Worm (Caenorhabditis elegans) whole organism, L1 larva: ENCODE measurements around the gene F23A7.8.

Experiments
- C04F5.9 ChIP-seq: sonication (generic microtip); optimal IDR thresholded peaks from 2 replicates; lab custom pipeline; 2016; ENCODE audit warnings: missing genetic modification characterization, missing compliant biosample characterization
- C16A3.4 ChIP-seq: fragments of 150-350 bp; optimal IDR thresholded peaks from 2 replicates; lab custom pipeline; 2014; ENCODE audit warnings: missing biosample characterization, missing genetic modification characterization
- F16B12.6 ChIP-seq: fragments of 150-350 bp; optimal IDR thresholded peaks from 2 replicates; lab custom pipeline; 2014; ENCODE audit warnings: missing biosample characterization, missing genetic modification characterization
- aha-1 ChIP-seq: fragments of 150-350 bp; optimal IDR thresholded peaks from 2 replicates; lab custom pipeline; 2014; ENCODE audit warnings: missing biosample characterization, missing genetic modification characterization
- blmp-1 ChIP-seq: fragments of 150-350 bp; optimal IDR thresholded peaks from 2 replicates; lab custom pipeline; 2014; ENCODE audit warnings: missing biosample characterization, missing genetic modification characterization
- ceh-82 ChIP-seq, 3 experiments: fragments of 150-350 bp in 1 of 3; sonication (generic microtip) in 2 of 3; optimal IDR thresholded peaks; 2 replicates each; lab custom pipeline; 2014 to 2017; ENCODE audit warnings: missing biosample characterization in 3 of 3, missing genetic modification characterization in 3 of 3
- ceh-88 ChIP-seq: fragments of 200-800 bp; sonication (Bioruptor generic); IDR thresholded peaks from 2 replicates; pipeline ENCODE4 v1.3.6; 2022; ENCODE audit warnings: missing genetic modification characterization, missing compliant biosample characterization
- ceh-90 ChIP-seq: sonication (generic microtip); optimal IDR thresholded peaks from 2 replicates; lab custom pipeline; 2016; ENCODE audit warnings: missing genetic modification characterization, missing compliant biosample characterization
- dpl-1 ChIP-seq, 3 experiments: fragments of 150-350 bp in 2 of 3; sonication (generic microtip) in 1 of 3; optimal IDR thresholded peaks; 2 replicates each; lab custom pipeline; 2014 to 2017; ENCODE audit warnings: missing biosample characterization in 3 of 3, missing genetic modification characterization in 3 of 3, missing genetic modification reagents in 3 of 3
- dsc-1 ChIP-seq: sonication (generic microtip); optimal IDR thresholded peaks from 2 replicates; lab custom pipeline; 2016; ENCODE audit warnings: mild to moderate bottlenecking, missing genetic modification characterization, missing compliant biosample characterization
- efl-1 ChIP-seq, 4 experiments: fragments of 150-350 bp; optimal IDR thresholded peaks in 3 of 4; peaks in 1 of 4; 1 replicate in 1 of 4; 2 replicates in 3 of 4; lab custom pipeline; 2014; ENCODE audit warnings: missing biosample characterization in 2 of 4, missing genetic modification characterization in 2 of 4, missing genetic modification reagents in 2 of 4
- efl-3 ChIP-seq: fragments of 200-800 bp; sonication (Bioruptor generic); optimal IDR thresholded peaks from 2 replicates; lab custom pipeline; 2018; ENCODE audit warnings: mild to moderate bottlenecking, missing genetic modification characterization, missing compliant biosample characterization
- egl-27 ChIP-seq, 2 experiments: fragments of 150-350 bp in 1 of 2; sonication (generic microtip); optimal IDR thresholded peaks; 3 replicates each; lab custom pipeline; 2017 to 2018; ENCODE audit warnings: missing biosample characterization in 2 of 2, missing genetic modification characterization in 2 of 2, missing genetic modification reagents in 2 of 2
- elt-2 ChIP-seq: sonication (generic microtip); optimal IDR thresholded peaks from 2 replicates; lab custom pipeline; 2016; ENCODE audit warnings: missing genetic modification characterization, mild to moderate bottlenecking, inconsistent platforms, missing compliant biosample characterization, missing genetic modification reagents
- elt-3 ChIP-seq, 6 experiments: fragments of 150-350 bp in 1 of 6; sonication (generic microtip); optimal IDR thresholded peaks; 2 replicates each; lab custom pipeline; 2017 to 2018; ENCODE audit warnings: missing biosample characterization in 6 of 6, missing genetic modification characterization in 6 of 6, inconsistent platforms in 1 of 6
- ets-5 ChIP-seq: fragments of 200-800 bp; sonication (Bioruptor generic); IDR thresholded peaks from 2 replicates; pipeline ENCODE4 v1.3.6; 2022; ENCODE audit warnings: missing genetic modification characterization, missing compliant biosample characterization
- fkh-8 ChIP-seq: sonication (generic microtip); optimal IDR thresholded peaks from 2 replicates; lab custom pipeline; 2016; ENCODE audit warnings: mild to moderate bottlenecking, missing genetic modification characterization, missing compliant biosample characterization
- fos-1 ChIP-seq: fragments of 150-350 bp; optimal IDR thresholded peaks from 2 replicates; lab custom pipeline; 2014; ENCODE audit warnings: missing biosample characterization, missing genetic modification characterization
- lin-13 ChIP-seq: fragments of 150-350 bp; optimal IDR thresholded peaks from 2 replicates; lab custom pipeline; 2014; ENCODE audit warnings: missing biosample characterization, missing genetic modification reagents, missing genetic modification characterization
- lin-14 ChIP-seq: fragments of 200-800 bp; sonication (Bioruptor generic); optimal IDR thresholded peaks from 2 replicates; lab custom pipeline; 2018; ENCODE audit warnings: mild to moderate bottlenecking, missing genetic modification characterization, moderate library complexity, missing compliant biosample characterization
- lin-15B ChIP-seq: fragments of 150-350 bp; sonication (generic microtip); optimal IDR thresholded peaks from 3 replicates; lab custom pipeline; 2014; ENCODE audit warnings: missing biosample characterization, missing genetic modification characterization
- lin-35 ChIP-seq, 2 experiments: fragments of 150-350 bp; optimal IDR thresholded peaks; 2 replicates each; lab custom pipeline; 2014; ENCODE audit warnings: missing biosample characterization in 2 of 2, missing genetic modification characterization in 2 of 2, missing genetic modification reagents in 2 of 2
- lin-39 ChIP-seq: fragments of 150-350 bp; optimal IDR thresholded peaks from 2 replicates; lab custom pipeline; 2014; ENCODE audit warnings: missing biosample characterization, missing genetic modification reagents, missing genetic modification characterization
- lsy-2 ChIP-seq, 2 experiments: fragments of 150-350 bp; optimal IDR thresholded peaks; 2 replicates each; lab custom pipeline; 2014; ENCODE audit warnings: missing biosample characterization in 2 of 2, missing genetic modification characterization in 2 of 2
- mab-9 ChIP-seq: fragments of 200-800 bp; sonication (Bioruptor generic); IDR thresholded peaks from 2 replicates; pipeline ENCODE4 v1.3.6; 2022; ENCODE audit warnings: missing genetic modification reagents, missing genetic modification characterization, missing compliant biosample characterization
- mdl-1 ChIP-seq, 2 experiments: fragments of 150-350 bp; optimal IDR thresholded peaks; 2 replicates each; lab custom pipeline; 2014 to 2017; ENCODE audit warnings: missing biosample characterization in 2 of 2, missing genetic modification characterization in 2 of 2, inconsistent platforms in 1 of 2
- nhr-11 ChIP-seq: fragments of 150-350 bp; optimal IDR thresholded peaks from 2 replicates; lab custom pipeline; 2014; ENCODE audit warnings: missing biosample characterization, missing genetic modification characterization
- nhr-19 ChIP-seq: fragments of 200-800 bp; sonication (Bioruptor generic); conservative IDR thresholded peaks from 2 replicates; pipeline ENCODE4 v1.3.6; 2022; ENCODE audit warnings: missing genetic modification characterization, missing compliant biosample characterization
- nhr-20 ChIP-seq: sonication (generic microtip); optimal IDR thresholded peaks from 2 replicates; lab custom pipeline; 2016; ENCODE audit warnings: mild to moderate bottlenecking, missing genetic modification characterization, missing compliant biosample characterization
- nhr-237 ChIP-seq: fragments of 150-350 bp; optimal IDR thresholded peaks from 2 replicates; lab custom pipeline; 2014; ENCODE audit warnings: missing biosample characterization, missing genetic modification characterization
- nhr-28 ChIP-seq: fragments of 150-350 bp; optimal IDR thresholded peaks from 2 replicates; lab custom pipeline; 2014; ENCODE audit warnings: missing biosample characterization, missing genetic modification characterization
- nhr-47 ChIP-seq: sonication (generic microtip); optimal IDR thresholded peaks from 2 replicates; lab custom pipeline; 2016; ENCODE audit warnings: mild to moderate bottlenecking, missing genetic modification characterization, moderate library complexity, missing compliant biosample characterization
- nhr-84 ChIP-seq: sonication (generic microtip); optimal IDR thresholded peaks from 2 replicates; lab custom pipeline; 2017; ENCODE audit warnings: missing biosample characterization, missing genetic modification characterization
- nhr-85 ChIP-seq: sonication (generic microtip); peaks from one replicate; lab custom pipeline; 2016; ENCODE audit warnings: missing genetic modification characterization, inconsistent platforms, missing compliant biosample characterization
- pqm-1 ChIP-seq: sonication (generic microtip); optimal IDR thresholded peaks from 3 replicates; lab custom pipeline; 2017; ENCODE audit warnings: missing biosample characterization, missing genetic modification characterization
- rnt-1 ChIP-seq: sonication (generic microtip); optimal IDR thresholded peaks from 2 replicates; lab custom pipeline; 2016; ENCODE audit warnings: mild to moderate bottlenecking, missing genetic modification characterization, moderate library complexity, missing compliant biosample characterization
- sox-4 ChIP-seq: sonication (generic microtip); optimal IDR thresholded peaks from 2 replicates; lab custom pipeline; 2016; ENCODE audit warnings: missing genetic modification characterization, missing compliant biosample characterization
- sptf-1 ChIP-seq: fragments of 150-350 bp; optimal IDR thresholded peaks from 2 replicates; lab custom pipeline; 2014; ENCODE audit warnings: missing biosample characterization, missing genetic modification characterization
- sup-37 ChIP-seq: fragments of 200-800 bp; sonication (Bioruptor generic); optimal IDR thresholded peaks from 2 replicates; lab custom pipeline; 2018; ENCODE audit warnings: mild to moderate bottlenecking, missing genetic modification characterization, missing compliant biosample characterization
- swsn-7 ChIP-seq: sonication (generic microtip); optimal IDR thresholded peaks from 2 replicates; lab custom pipeline; 2016; ENCODE audit warnings: missing genetic modification characterization, missing compliant biosample characterization
- tbx-2 ChIP-seq: sonication (generic microtip); optimal IDR thresholded peaks from 2 replicates; lab custom pipeline; 2016; ENCODE audit warnings: missing genetic modification characterization, missing compliant biosample characterization
- tlp-1 ChIP-seq: fragments of 150-350 bp; optimal IDR thresholded peaks from 2 replicates; lab custom pipeline; 2014; ENCODE audit warnings: missing biosample characterization, missing genetic modification characterization
- unc-30 ChIP-seq: sonication (generic microtip); optimal IDR thresholded peaks from 2 replicates; lab custom pipeline; 2017; ENCODE audit warnings: missing biosample characterization, missing genetic modification characterization
- unc-62 ChIP-seq: fragments of 150-350 bp; optimal IDR thresholded peaks from 2 replicates; lab custom pipeline; 2014; ENCODE audit warnings: missing biosample characterization, missing genetic modification reagents, missing genetic modification characterization
- unc-98 ChIP-seq: fragments of 200-800 bp; sonication (Bioruptor generic); IDR thresholded peaks from 2 replicates; pipeline ENCODE4 v1.3.6; 2022; ENCODE audit warnings: missing genetic modification characterization, missing compliant biosample characterization
- zag-1 ChIP-seq: fragments of 150-350 bp; optimal IDR thresholded peaks from 2 replicates; lab custom pipeline; 2014; ENCODE audit warnings: missing biosample characterization, missing genetic modification characterization
- zip-4 ChIP-seq: fragments of 200-800 bp; sonication (Bioruptor generic); optimal IDR thresholded peaks from 2 replicates; lab custom pipeline; 2018; ENCODE audit warnings: mild to moderate bottlenecking, missing genetic modification characterization, moderate library complexity, missing compliant biosample characterization
- ztf-11 ChIP-seq, 2 experiments: sonication (generic microtip); optimal IDR thresholded peaks; 2 replicates each; lab custom pipeline; 2016 to 2017; ENCODE audit warnings: missing genetic modification characterization in 2 of 2, missing biosample characterization in 1 of 2, missing compliant biosample characterization in 1 of 2
- ztf-4 ChIP-seq: fragments of 150-350 bp; optimal IDR thresholded peaks from 2 replicates; lab custom pipeline; 2014; ENCODE audit warnings: missing biosample characterization, missing genetic modification characterization

Gene F23A7.8

ce11 chrX:16217108-16217507 is 3.9 kb downstream of the F23A7.8 start, which contains the start of gene F23A7.1:
Gene F23A7.1, plus strand, starts transcription at chrX:16217408.
- no peak for TF ChIP-seq ztf-11 (tag; optimal IDR thresholded peaks at IDR 0.05; lab: Kevin White, UChicago)
- no peak for TF ChIP-seq ceh-82 (tag; optimal IDR thresholded peaks at IDR 0.05; lab: Kevin White, UChicago)
- no peak for TF ChIP-seq elt-3 (tag; optimal IDR thresholded peaks at IDR 0.05; lab: Kevin White, UChicago)
- no peak for TF ChIP-seq unc-30 (tag; lab: Kevin White, UChicago)

DNA sequence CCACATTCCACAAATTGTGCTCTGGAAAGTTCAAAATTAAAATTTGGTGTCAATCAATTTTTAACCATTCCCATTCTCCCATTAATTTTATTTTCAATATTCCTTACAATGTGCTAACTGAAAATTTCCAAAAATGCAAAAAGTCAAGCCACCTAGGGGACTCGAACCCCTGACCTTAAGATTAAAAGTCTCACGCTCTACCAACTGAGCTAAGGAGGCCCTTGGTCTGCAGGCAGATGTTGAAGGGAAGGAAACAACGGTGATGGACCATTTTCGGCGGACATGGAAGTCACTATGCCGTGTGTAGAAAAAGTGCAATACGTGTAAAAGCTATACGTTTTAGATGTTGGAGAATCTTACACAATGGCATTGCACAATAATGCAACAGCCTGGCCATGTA is 4.6 kb downstream of the F23A7.8 start:
- TF ChIP-seq nhr-28 (tag; lab: Kevin White, UChicago) = no peak
- TF ChIP-seq nhr-85 = peak; percentile 1

- TF ChIP-seq lin-14 = peak; percentile 85
- TF ChIP-seq ceh-90 (tag; lab: Kevin White, UChicago) = no peak
- no peak for TF ChIP-seq nhr-11
- peak; percentile 24 to 35 for TF ChIP-seq efl-1 (optimal IDR thresholded peaks at IDR 0.05; lab: Kevin White, UChicago)
- TF ChIP-seq efl-1 (GFP tag; optimal IDR thresholded peaks at IDR 0.05 in 1 of 2; lab: Kevin White, UChicago) = peak in 1 of 2 experiments; percentile 40
- TF ChIP-seq sox-4 = no peak
- TF ChIP-seq efl-3 (GFP tag; lab: Kevin White, UChicago) = no peak
- TF ChIP-seq swsn-7 (tag; lab: Kevin White, UChicago) = peak; percentile 31
- TF ChIP-seq zip-4 = no peak
- peak; percentile 66 for TF ChIP-seq nhr-47 (tag; lab: Kevin White, UChicago)
- no peak for TF ChIP-seq unc-98 (GFP tag; lab: Robert Waterston, UW)
- no peak for TF ChIP-seq mab-9 (GFP tag; lab: Robert Waterston, UW)
- TF ChIP-seq sptf-1 = no peak
- no peak for TF ChIP-seq rnt-1 (tag; lab: Kevin White, UChicago)
- TF ChIP-seq dpl-1 (GFP tag; optimal IDR thresholded peaks at IDR 0.05; lab: Kevin White, UChicago) = no peak
- no peak for TF ChIP-seq unc-30 (tag; lab: Kevin White, UChicago)
- no peak for TF ChIP-seq blmp-1 (tag; lab: Kevin White, UChicago)
- TF ChIP-seq nhr-19 (GFP tag; lab: Robert Waterston, UW) = peak; percentile 8; the same call in 1 of the 2 replicates
- TF ChIP-seq lin-15B (tag; lab: Kevin White, UChicago) = no peak
- TF ChIP-seq mdl-1 (tag; optimal IDR thresholded peaks at IDR 0.05; lab: Kevin White, UChicago) = peak in 1 of 2 experiments; percentile 39
- TF ChIP-seq ets-5 (GFP tag; lab: Robert Waterston, UW) = no peak
- TF ChIP-seq zag-1 (tag; lab: Kevin White, UChicago) = no peak
- TF ChIP-seq aha-1 = no peak
- TF ChIP-seq lin-39 (tag; lab: Kevin White, UChicago) = no peak
- TF ChIP-seq fkh-8 (tag; lab: Kevin White, UChicago) = peak; percentile 81
- no peak for TF ChIP-seq ceh-88
- TF ChIP-seq lin-35 (GFP tag; optimal IDR thresholded peaks at IDR 0.05; lab: Kevin White, UChicago) = peak; percentile 5 to 9
- no peak for TF ChIP-seq tlp-1 (tag; lab: Kevin White, UChicago)
- no peak for TF ChIP-seq unc-62 (GFP tag; lab: Kevin White, UChicago)
- TF ChIP-seq nhr-20 (tag; lab: Kevin White, UChicago) = peak; percentile 8
- no peak for TF ChIP-seq fos-1 (tag; lab: Kevin White, UChicago)
- no peak for TF ChIP-seq nhr-237 (tag; lab: Kevin White, UChicago)
- TF ChIP-seq egl-27 (tag; optimal IDR thresholded peaks at IDR 0.05; lab: Kevin White, UChicago) = no peak
- TF ChIP-seq tbx-2 (tag; lab: Kevin White, UChicago) = no peak
- no peak for TF ChIP-seq ztf-4 (tag; lab: Kevin White, UChicago)
- TF ChIP-seq F16B12.6 = no peak
- TF ChIP-seq C04F5.9 (tag; lab: Kevin White, UChicago) = no peak
- TF ChIP-seq elt-2 = no peak
- TF ChIP-seq sup-37 (GFP tag; lab: Kevin White, UChicago) = no peak
- TF ChIP-seq lsy-2 (tag; optimal IDR thresholded peaks at IDR 0.05; lab: Kevin White, UChicago) = peak; percentile 31 to 42
- no peak for TF ChIP-seq pqm-1
- TF ChIP-seq C16A3.4 (tag; lab: Kevin White, UChicago) = no peak
- TF ChIP-seq lin-13 (GFP tag; lab: Kevin White, UChicago) = no peak
- TF ChIP-seq elt-3 (tag; optimal IDR thresholded peaks at IDR 0.05; lab: Kevin White, UChicago) = no peak
- TF ChIP-seq nhr-28 (tag; lab: Kevin White, UChicago) = no peak
- TF ChIP-seq dsc-1 = peak; percentile 70
- no peak for TF ChIP-seq nhr-84
These were observed 5.1 kb downstream of the F23A7.8 start for ce11 chrX:16218306-16218705.
